Fruit fly (Drosophila melanogaster) whole organism, embryonic: ENCODE results near the gene dpr20.
A peak's percentile ranks its signal among the peaks of the same experiment; 100 is the strongest.

Experiments
- Asciz ChIP-seq: fragments of 200-800 bp; sonication (Bioruptor generic); optimal IDR thresholded peaks from 2 replicates; lab custom pipeline; 2017; ENCODE audit warnings: missing biosample characterization, mild to moderate bottlenecking, missing genetic modification characterization, missing genetic modification reagents
- Awh ChIP-seq: fragments of 200-800 bp; sonication (Bioruptor generic); IDR thresholded peaks from 2 replicates; pipeline ENCODE4, ENCODE4 v1.3.6; 2022; ENCODE audit warnings: missing biosample characterization, missing genetic modification characterization
- Bteb2 ChIP-seq: fragments of 200-800 bp; sonication (Bioruptor generic); optimal IDR thresholded peaks from 2 replicates; lab custom pipeline; 2016; ENCODE audit warnings: missing biosample characterization, missing genetic modification characterization
- CG10565 ChIP-seq: fragments of 200-800 bp; sonication (Bioruptor generic); optimal IDR thresholded peaks from 3 replicates; lab custom pipeline; 2016; ENCODE audit warnings: missing biosample characterization, mild to moderate bottlenecking, missing genetic modification characterization
- CG10654 ChIP-seq: fragments of 200-800 bp; sonication (Bioruptor generic); optimal IDR thresholded peaks from 2 replicates; lab custom pipeline; 2016; ENCODE audit warnings: missing biosample characterization, missing genetic modification characterization
- CG11093 ChIP-seq: fragments of 200-800 bp; sonication (Bioruptor generic); IDR thresholded peaks from 3 replicates; pipeline ENCODE4 v1.3.6; 2022; ENCODE audit warnings: missing biosample characterization, missing genetic modification characterization
- CG15073 ChIP-seq: fragments of 200-800 bp; sonication (Bioruptor generic); optimal IDR thresholded peaks from 2 replicates; lab custom pipeline; 2016; ENCODE audit warnings: missing biosample characterization, missing genetic modification characterization
- CG17186 ChIP-seq: fragments of 200-800 bp; sonication (Bioruptor generic); optimal IDR thresholded peaks from 3 replicates; lab custom pipeline; 2017; ENCODE audit warnings: missing biosample characterization, missing genetic modification reagents, missing genetic modification characterization
- CG17568 ChIP-seq: fragments of 200-800 bp; sonication (Bioruptor generic); optimal IDR thresholded peaks from 2 replicates; lab custom pipeline; 2018; ENCODE audit warnings: missing biosample characterization, mild to moderate bottlenecking, missing genetic modification characterization, moderate library complexity
- CG17612 ChIP-seq: fragments of 200-800 bp; sonication (Bioruptor generic); IDR thresholded peaks from 2 replicates; pipeline ENCODE4 v1.3.6; 2022; ENCODE audit warnings: missing biosample characterization, missing genetic modification characterization
- CG17829 ChIP-seq: fragments of 200-800 bp; optimal IDR thresholded peaks from 2 replicates; lab custom pipeline; 2019; ENCODE audit warnings: missing biosample characterization, mild to moderate bottlenecking, missing genetic modification characterization, moderate library complexity
- CG1832 ChIP-seq: fragments of 200-800 bp; sonication (Bioruptor generic); optimal IDR thresholded peaks from 2 replicates; lab custom pipeline; 2017; ENCODE audit warnings: missing biosample characterization, mild to moderate bottlenecking, missing genetic modification characterization, inconsistent platforms
- CG3281 ChIP-seq: fragments of 200-800 bp; sonication (Bioruptor generic); optimal IDR thresholded peaks from 3 replicates; lab custom pipeline; 2017; ENCODE audit warnings: missing biosample characterization, mild to moderate bottlenecking, missing genetic modification characterization
- CG34376 ChIP-seq: fragments of 200-800 bp; sonication (Bioruptor generic); optimal IDR thresholded peaks from 2 replicates; lab custom pipeline; 2018; ENCODE audit warnings: missing biosample characterization, mild to moderate bottlenecking, missing genetic modification characterization
- CG4730 ChIP-seq: fragments of 200-800 bp; sonication (Bioruptor generic); IDR thresholded peaks from 2 replicates; pipeline ENCODE4 v1.3.6; 2022; ENCODE audit warnings: missing biosample characterization, missing genetic modification characterization
- CG7963 ChIP-seq: fragments of 200-800 bp; sonication (Bioruptor generic); IDR thresholded peaks from 3 replicates; pipeline ENCODE4 v1.3.6; 2022; ENCODE audit warnings: missing biosample characterization, missing genetic modification characterization; ENCODE audit not compliant: partially characterized antibody
- CG8944 ChIP-seq: fragments of 200-800 bp; sonication (Bioruptor generic); optimal IDR thresholded peaks from 3 replicates; lab custom pipeline; 2016; ENCODE audit warnings: missing biosample characterization, missing genetic modification characterization
- CG9437 ChIP-seq: fragments of 200-800 bp; sonication (Bioruptor generic); optimal IDR thresholded peaks from 2 replicates; lab custom pipeline; 2018; ENCODE audit warnings: missing biosample characterization, mild to moderate bottlenecking, missing genetic modification characterization
- CTCF ChIP-seq: fragments of 200-800 bp; sonication (Bioruptor generic); optimal IDR thresholded peaks from 2 replicates; lab custom pipeline; 2017; ENCODE audit warnings: missing biosample characterization, mild to moderate bottlenecking, missing genetic modification characterization, moderate library complexity
- D19A ChIP-seq: fragments of 200-800 bp; optimal IDR thresholded peaks from 3 replicates; lab custom pipeline; 2019; ENCODE audit warnings: missing biosample characterization, mild to moderate bottlenecking, missing genetic modification characterization, moderate library complexity
- Fer1 ChIP-seq: fragments of 200-800 bp; sonication (Bioruptor generic); optimal IDR thresholded peaks from 2 replicates; lab custom pipeline; 2017; ENCODE audit warnings: missing biosample characterization, mild to moderate bottlenecking, missing genetic modification characterization
- Gsc ChIP-seq: fragments of 200-800 bp; sonication (Bioruptor generic); IDR thresholded peaks from 2 replicates; pipeline ENCODE4 v1.3.6; 2022; ENCODE audit warnings: missing biosample characterization, missing genetic modification characterization
- HmgD ChIP-seq: fragments of 200-800 bp; sonication (Bioruptor generic); optimal IDR thresholded peaks from 3 replicates; lab custom pipeline; 2016; ENCODE audit warnings: missing biosample characterization, missing genetic modification characterization
- Hr3 ChIP-seq: fragments of 200-800 bp; sonication (Bioruptor generic); optimal IDR thresholded peaks from 3 replicates; lab custom pipeline; 2016; ENCODE audit warnings: missing biosample characterization, missing genetic modification characterization
- MESR4 ChIP-seq: fragments of 200-800 bp; sonication (Bioruptor generic); optimal IDR thresholded peaks from 2 replicates; lab custom pipeline; 2018; ENCODE audit warnings: missing biosample characterization, mild to moderate bottlenecking, missing genetic modification characterization, moderate library complexity
- Mes4 ChIP-seq: fragments of 200-800 bp; sonication (Bioruptor generic); optimal IDR thresholded peaks from 2 replicates; lab custom pipeline; 2016; ENCODE audit warnings: missing biosample characterization, missing genetic modification characterization
- NC2α ChIP-seq: fragments of 200-800 bp; sonication (Bioruptor generic); optimal IDR thresholded peaks from 2 replicates; lab custom pipeline; 2016; ENCODE audit warnings: missing biosample characterization, missing genetic modification characterization
- Pdp1 ChIP-seq, 2 experiments: fragments of 200-800 bp; sonication (Bioruptor generic); optimal IDR thresholded peaks; 3 replicates each; lab custom pipeline; 2016; ENCODE audit warnings: missing biosample characterization in 2 of 2, missing genetic modification characterization in 2 of 2, mild to moderate bottlenecking in 1 of 2, moderate library complexity in 1 of 2
- Ptx1 ChIP-seq: fragments of 200-800 bp; sonication (Bioruptor generic); IDR thresholded peaks from 2 replicates; pipeline ENCODE4 v1.3.6; 2022; ENCODE audit warnings: missing biosample characterization, missing genetic modification characterization
- Ravus ChIP-seq: fragments of 200-800 bp; sonication (Bioruptor generic); IDR thresholded peaks from 2 replicates; pipeline ENCODE4 v1.3.6; 2022; ENCODE audit warnings: missing biosample characterization, missing genetic modification characterization
- Rfx ChIP-seq: fragments of 200-800 bp; sonication (Bioruptor generic); IDR thresholded peaks from 2 replicates; pipeline ENCODE4 v1.3.6; 2022; ENCODE audit warnings: missing biosample characterization, missing genetic modification characterization
- Side ChIP-seq: fragments of 200-800 bp; sonication (Bioruptor generic); optimal IDR thresholded peaks from 2 replicates; lab custom pipeline; 2016; ENCODE audit warnings: missing biosample characterization, missing genetic modification characterization
- Sox102F ChIP-seq: fragments of 200-800 bp; sonication (Bioruptor generic); optimal IDR thresholded peaks from 2 replicates; lab custom pipeline; 2018; ENCODE audit warnings: missing biosample characterization, mild to moderate bottlenecking, missing genetic modification characterization, moderate library complexity
- Sry-δ ChIP-seq: fragments of 200-800 bp; sonication (Bioruptor generic); optimal IDR thresholded peaks from 2 replicates; lab custom pipeline; 2016; ENCODE audit warnings: missing biosample characterization, missing genetic modification characterization
- abd-A ChIP-seq: fragments of 200-800 bp; sonication (Bioruptor generic); optimal IDR thresholded peaks from 3 replicates; lab custom pipeline; 2019; ENCODE audit warnings: missing biosample characterization, mild to moderate bottlenecking, missing genetic modification characterization, moderate library complexity
- bigmax ChIP-seq: fragments of 200-800 bp; sonication (Bioruptor generic); optimal IDR thresholded peaks from 2 replicates; lab custom pipeline; 2018; ENCODE audit warnings: missing biosample characterization, mild to moderate bottlenecking, missing genetic modification characterization
- cas ChIP-seq: fragments of 200-800 bp; sonication (Bioruptor generic); IDR thresholded peaks from 2 replicates; pipeline ENCODE4 v1.3.6; 2022; ENCODE audit warnings: missing biosample characterization, missing genetic modification characterization
- dm ChIP-seq: fragments of 200-800 bp; sonication (Bioruptor generic); optimal IDR thresholded peaks from 3 replicates; lab custom pipeline; 2016; ENCODE audit warnings: missing biosample characterization, missing genetic modification characterization
- grau ChIP-seq: fragments of 200-800 bp; optimal IDR thresholded peaks from 3 replicates; lab custom pipeline; 2019; ENCODE audit warnings: missing biosample characterization, mild to moderate bottlenecking, missing genetic modification characterization, moderate library complexity
- h ChIP-seq: fragments of >200 bp; optimal IDR thresholded peaks from 2 replicates; lab custom pipeline; 2017
- jigr1 ChIP-seq: fragments of 200-800 bp; sonication (Bioruptor generic); IDR thresholded peaks from 3 replicates; pipeline ENCODE4 v1.3.6; 2022; ENCODE audit warnings: missing biosample characterization, missing genetic modification characterization
- jumu ChIP-seq: fragments of 200-800 bp; sonication (Bioruptor generic); optimal IDR thresholded peaks from 3 replicates; lab custom pipeline; 2016; ENCODE audit warnings: missing biosample characterization, missing genetic modification characterization
- kah ChIP-seq: fragments of 200-800 bp; sonication (Bioruptor generic); optimal IDR thresholded peaks from 2 replicates; lab custom pipeline; 2018; ENCODE audit warnings: missing biosample characterization, mild to moderate bottlenecking, missing genetic modification characterization
- otp ChIP-seq: fragments of 200-800 bp; sonication (Bioruptor generic); IDR thresholded peaks from 3 replicates; pipeline ENCODE4, ENCODE4 v1.3.6; 2022; ENCODE audit warnings: missing biosample characterization, missing genetic modification characterization
- pum ChIP-seq: fragments of 200-800 bp; sonication (Bioruptor generic); optimal IDR thresholded peaks from 2 replicates; lab custom pipeline; 2016; ENCODE audit warnings: missing biosample characterization, missing genetic modification characterization
- sisA ChIP-seq: fragments of 200-800 bp; sonication (Bioruptor generic); IDR thresholded peaks from 2 replicates; pipeline ENCODE4 v1.3.6; 2022; ENCODE audit warnings: missing biosample characterization, missing genetic modification characterization
- slbo ChIP-seq: fragments of 200-800 bp; sonication (Bioruptor generic); IDR thresholded peaks from 2 replicates; pipeline ENCODE4 v1.3.6; 2022; ENCODE audit warnings: missing biosample characterization, missing genetic modification characterization
- ssp ChIP-seq: fragments of 200-800 bp; sonication (Bioruptor generic); IDR thresholded peaks from 2 replicates; pipeline ENCODE4 v1.3.6; 2022; ENCODE audit warnings: missing biosample characterization, missing genetic modification characterization
- stc ChIP-seq: fragments of 200-800 bp; sonication (Bioruptor generic); IDR thresholded peaks from 2 replicates; pipeline ENCODE4 v1.3.6; 2022; ENCODE audit warnings: missing biosample characterization, missing genetic modification characterization
- stwl ChIP-seq: fragments of 200-800 bp; sonication (Bioruptor generic); optimal IDR thresholded peaks from 3 replicates; lab custom pipeline; 2018; ENCODE audit warnings: missing biosample characterization, mild to moderate bottlenecking, missing genetic modification characterization, moderate library complexity
- wek ChIP-seq: fragments of 200-800 bp; sonication (Bioruptor generic); optimal IDR thresholded peaks from 3 replicates; lab custom pipeline; 2018; ENCODE audit warnings: missing biosample characterization, mild to moderate bottlenecking, missing genetic modification characterization, moderate library complexity
- z ChIP-seq: fragments of 200-800 bp; sonication (Bioruptor generic); IDR thresholded peaks from 3 replicates; pipeline ENCODE4 v1.3.6; 2022; ENCODE audit warnings: missing biosample characterization, missing genetic modification characterization

The dpr20 gene

DNA sequence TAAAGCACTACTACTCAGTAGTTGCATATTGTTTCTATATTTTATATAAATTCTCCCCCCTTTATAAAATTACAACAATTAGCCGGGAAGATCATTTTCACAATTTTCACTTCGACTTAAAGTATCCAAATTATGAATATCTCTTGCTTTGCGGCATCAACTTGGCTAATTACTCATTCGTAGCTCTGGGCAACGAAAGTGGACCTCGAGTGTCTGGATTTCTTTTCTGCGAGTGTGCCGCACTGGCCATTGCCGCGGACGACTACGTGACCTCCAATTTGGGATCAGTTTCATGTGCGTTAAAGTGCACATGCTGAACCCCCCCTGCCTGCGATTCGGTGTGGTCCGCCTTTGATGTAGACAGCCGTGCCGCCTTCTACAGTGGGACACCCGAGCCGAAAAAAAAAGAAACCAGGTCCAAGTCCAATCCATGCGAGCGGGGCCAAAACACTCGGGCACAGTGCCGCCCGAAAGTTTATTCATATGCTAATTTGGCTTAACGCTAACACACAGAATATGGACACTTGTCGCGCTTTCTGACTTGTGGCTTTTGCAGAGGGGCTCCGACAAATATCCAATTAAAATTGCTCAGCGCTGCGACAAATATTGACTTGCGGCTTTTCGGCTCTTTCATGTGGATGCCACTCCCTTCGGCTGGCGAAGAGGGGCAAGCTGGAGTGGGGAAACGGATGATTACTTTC lies 38.5 kb downstream of the dpr20 start (continued):
- TF ChIP-seq Sry-δ: no peak
- peak; percentile 1 for TF ChIP-seq Asciz (GFP tag; lab: Kevin White, UChicago)
- TF ChIP-seq CG17612 (GFP tag; lab: Robert Waterston, UW): no peak
- TF ChIP-seq stwl (tag; lab: Kevin White, UChicago): no peak
- no peak for TF ChIP-seq z
- TF ChIP-seq Ptx1 (GFP tag; lab: Robert Waterston, UW): peak; percentile 32; the same call in 1 of the 2 replicates
- TF ChIP-seq sisA (GFP tag; lab: Robert Waterston, UW): peak; percentile 12; the same call in 1 of the 2 replicates
- no peak for TF ChIP-seq pum
- TF ChIP-seq CG17829 (tag; lab: Kevin White, UChicago): peak; percentile 16
- peak; percentile 23 for TF ChIP-seq Side
- no peak for TF ChIP-seq CG10654 (GFP tag; lab: Kevin White, UChicago)
- no peak for TF ChIP-seq CG10565 (GFP tag; lab: Kevin White, UChicago)
- no peak for TF ChIP-seq Fer1 (GFP tag; lab: Kevin White, UChicago)
- TF ChIP-seq HmgD (GFP tag; lab: Kevin White, UChicago): no peak
- TF ChIP-seq otp: no peak
- TF ChIP-seq Awh (GFP tag; lab: Robert Waterston, UW): no peak
- peak; percentile 60 for TF ChIP-seq Sox102F
- no peak for TF ChIP-seq CG34376 (GFP tag; lab: Kevin White, UChicago)
- no peak for TF ChIP-seq jigr1
- no peak for TF ChIP-seq CG17568 (GFP tag; lab: Kevin White, UChicago)
- no peak for TF ChIP-seq CG1832 (GFP tag; lab: Kevin White, UChicago)
- no peak for TF ChIP-seq abd-A (tag; lab: Kevin White, UChicago)
- TF ChIP-seq dm: no peak
- TF ChIP-seq CG3281 (GFP tag; lab: Kevin White, UChicago): no peak
- TF ChIP-seq bigmax (GFP tag; lab: Kevin White, UChicago): no peak
- TF ChIP-seq h (lab: Kevin White, UChicago): no peak
- no peak for TF ChIP-seq CG17186 (GFP tag; lab: Kevin White, UChicago)
- TF ChIP-seq jumu (GFP tag; lab: Kevin White, UChicago): no peak
- no peak for TF ChIP-seq stc (GFP tag; lab: Robert Waterston, UW)
- TF ChIP-seq CG8944 (GFP tag; lab: Kevin White, UChicago): no peak
- no peak for TF ChIP-seq CG4730 (GFP tag; lab: Robert Waterston, UW)
- no peak for TF ChIP-seq CG11093 (GFP tag; lab: Robert Waterston, UW)
- no peak for TF ChIP-seq Pdp1 (GFP tag; optimal IDR thresholded peaks at IDR 0.05; lab: Kevin White, UChicago)
- no peak for TF ChIP-seq kah (GFP tag; lab: Kevin White, UChicago)
- TF ChIP-seq CG15073 (GFP tag; lab: Kevin White, UChicago): no peak
- TF ChIP-seq Hr3 (GFP tag; lab: Kevin White, UChicago): no peak
- TF ChIP-seq Bteb2 (GFP tag; lab: Kevin White, UChicago): no peak
- 0 out of 2 replicates have a peak, but pooled peaks have one; percentile 16 for TF ChIP-seq slbo
- no peak for TF ChIP-seq ssp (GFP tag; lab: Robert Waterston, UW)
- no peak for TF ChIP-seq MESR4
- peak; percentile 20 for TF ChIP-seq grau (tag; lab: Kevin White, UChicago)
- no peak for TF ChIP-seq CG9437
- no peak for TF ChIP-seq Rfx
- no peak for TF ChIP-seq Gsc
- TF ChIP-seq CTCF (GFP tag; lab: Kevin White, UChicago): no peak
- peak; percentile 18 for TF ChIP-seq D19A (tag; lab: Kevin White, UChicago)
- TF ChIP-seq NC2α: no peak
- TF ChIP-seq CG7963 (GFP tag; lab: Robert Waterston, UW): no peak
- TF ChIP-seq wek (GFP tag; lab: Kevin White, UChicago): no peak
- TF ChIP-seq Mes4 (GFP tag; lab: Kevin White, UChicago): no peak
- TF ChIP-seq cas (GFP tag; lab: Robert Waterston, UW): no peak
- no peak for TF ChIP-seq Ravus
